Worm (Caenorhabditis elegans) whole organism, early embryonic: ENCODE data around the gene F40F8.11.
"Not testable (repeated sequence)": the region's sequence is repeated elsewhere in the genome, so short reads cannot be mapped to it uniquely, and the experiment has no call there.

Experiments used
- aly-1 ChIP-seq: sonication (generic microtip); optimal IDR thresholded peaks from 2 replicates; lab custom pipeline; 2016; ENCODE audit warnings: missing genetic modification characterization, missing compliant biosample characterization
- ama-1 ChIP-seq: fragments of 150-350 bp; optimal IDR thresholded peaks from 2 replicates; lab custom pipeline; 2014
- tbx-37 ChIP-seq: fragments of 200-800 bp; sonication (Bioruptor generic); conservative IDR thresholded peaks from 2 replicates; pipeline ENCODE4 v1.3.6; 2022; ENCODE audit warnings: missing genetic modification reagents, missing genetic modification characterization, missing compliant biosample characterization
- tra-4 ChIP-seq: sonication (generic microtip); optimal IDR thresholded peaks from 2 replicates; lab custom pipeline; 2017; ENCODE audit warnings: missing genetic modification characterization, missing compliant biosample characterization

ce11 chrII:11121800-11122199 is 10.6 kb downstream of the F40F8.11 start, which contains the start of gene W10C6.2:
- TF ChIP-seq tbx-37 (GFP tag; lab: Robert Waterston, UW); aly-1 (tag; lab: Kevin White, UChicago); tra-4 (tag; lab: Kevin White, UChicago); ama-1 (lab: Kevin White, UChicago): not testable (repeated sequence)
